Worm (Caenorhabditis elegans) whole organism, early embryonic: ENCODE data around the gene H03G16.1.

Experiments
- ama-1 ChIP-seq: fragments of 150-350 bp; optimal IDR thresholded peaks from 2 replicates; lab custom pipeline; 2014
- ceh-36 ChIP-seq: sonication (generic microtip); optimal IDR thresholded peaks from 2 replicates; lab custom pipeline; 2016; ENCODE audit warnings: missing genetic modification characterization, inconsistent platforms, missing compliant biosample characterization
- flt-1 ChIP-seq: fragments of 200-800 bp; sonication (Bioruptor generic); IDR thresholded peaks from 2 replicates; pipeline ENCODE4 v1.3.6; 2022; ENCODE audit warnings: missing genetic modification characterization, missing compliant biosample characterization
- hmg-4 ChIP-seq: fragments of 200-800 bp; sonication (Bioruptor generic); optimal IDR thresholded peaks from 2 replicates; lab custom pipeline; 2018; ENCODE audit warnings: mild to moderate bottlenecking, missing genetic modification characterization, missing compliant biosample characterization
- hnd-1 ChIP-seq: sonication (generic microtip); optimal IDR thresholded peaks from 2 replicates; lab custom pipeline; 2016; ENCODE audit warnings: missing genetic modification characterization, missing compliant biosample characterization
- tbx-11 ChIP-seq: fragments of 200-800 bp; sonication (Bioruptor generic); IDR thresholded peaks from 2 replicates; pipeline ENCODE4 v1.3.6; 2022; ENCODE audit warnings: missing genetic modification characterization, missing compliant biosample characterization
- tbx-37 ChIP-seq: fragments of 200-800 bp; sonication (Bioruptor generic); conservative IDR thresholded peaks from 2 replicates; pipeline ENCODE4 v1.3.6; 2022; ENCODE audit warnings: missing genetic modification reagents, missing genetic modification characterization, missing compliant biosample characterization

ce11 chrX:15076042-15076565 is 22.4 kb downstream of the H03G16.1 start, which contains the start of the genes H40L08.3 and H40L08.9:
- TF ChIP-seq tbx-37 (GFP tag; lab: Robert Waterston, UW), result no peak
- no peak for TF ChIP-seq flt-1
- no peak for TF ChIP-seq ama-1
- TF ChIP-seq hmg-4 (GFP tag; lab: Kevin White, UChicago), result no peak
- no peak for TF ChIP-seq tbx-11 (GFP tag; lab: Robert Waterston, UW)
- TF ChIP-seq ceh-36, result no peak
- TF ChIP-seq hnd-1, result no peak
